Fruit fly (Drosophila melanogaster): ENCODE data around the gene RpL3.
A peak's percentile ranks its signal among the peaks of the same experiment; 100 is the strongest.

RpL3 gene

DNA sequence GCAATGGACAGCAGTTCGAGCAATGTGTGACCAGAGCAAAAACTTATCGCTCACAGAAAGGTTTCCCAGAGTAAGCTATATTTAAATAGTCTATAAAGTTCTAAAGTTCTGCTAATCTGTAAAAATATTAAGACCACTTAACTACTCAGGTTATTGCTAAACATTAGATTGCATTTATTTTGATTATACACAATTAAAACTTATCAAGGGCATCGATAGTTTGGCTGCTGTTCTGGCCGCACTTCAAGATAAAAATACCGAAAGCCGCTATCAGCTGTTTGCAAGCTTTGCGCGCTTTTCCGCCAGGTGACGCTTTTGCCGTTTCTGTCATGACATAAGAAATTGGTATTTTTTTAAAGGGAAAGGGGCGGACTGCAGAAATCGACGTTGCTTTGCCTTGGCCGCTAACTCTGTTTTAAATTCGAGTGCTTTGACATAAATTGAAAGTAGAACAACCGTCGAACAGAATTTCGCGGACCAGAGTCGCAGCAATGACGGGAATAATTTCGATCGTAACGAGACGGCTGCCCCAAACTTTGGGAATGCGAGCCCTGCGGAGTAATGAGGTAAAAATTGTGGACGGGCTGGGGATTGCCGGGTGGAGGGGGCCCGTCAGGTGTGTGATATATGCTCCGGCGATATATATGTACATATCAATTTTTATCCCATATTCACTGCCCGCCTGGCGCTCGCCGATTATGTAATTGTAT, 22.4 kb downstream of the RpL3 start, which contains the start of the genes CG17734 and CG5214:
CG17734 (minus strand) TSS at position 49 of the 710 bp plus-strand sequence.
CG5214 (plus strand) TSS at position 352 of the 710 bp plus-strand sequence.
- TF ChIP-seq CG10431 (GFP tag; optimal IDR thresholded peaks at IDR 0.05): no peak
- TF ChIP-seq maf-S (GFP tag; optimal IDR thresholded peaks at IDR 0.05): no peak
- no peak for TF ChIP-seq CG15479 (GFP tag; optimal IDR thresholded peaks at IDR 0.05)
- TF ChIP-seq CG43689 (GFP tag; IDR thresholded peaks at IDR 0.05): no peak
- TF ChIP-seq kay (GFP tag; optimal IDR thresholded peaks at IDR 0.05): peak; percentile 21
- TF ChIP-seq CG17359 (tag; optimal IDR thresholded peaks at IDR 0.05): no peak
- TF ChIP-seq gfzf (GFP tag; optimal IDR thresholded peaks at IDR 0.05): peak; percentile 84
- no peak for TF ChIP-seq zfh1 (GFP tag; IDR thresholded peaks at IDR 0.05)
- TF ChIP-seq da (GFP tag; optimal IDR thresholded peaks at IDR 0.05): no peak
- TF ChIP-seq CG34224 (GFP tag; IDR thresholded peaks at IDR 0.05; ENCODE audit: partially characterized antibody): peak; percentile 69
- no peak for TF ChIP-seq sc (optimal IDR thresholded peaks at IDR 0.05)
- TF ChIP-seq sc (GFP tag; optimal IDR thresholded peaks at IDR 0.05): no peak
- TF ChIP-seq chinmo (GFP tag; IDR thresholded peaks at IDR 0.05; ENCODE audit: partially characterized antibody): 0 out of 4 replicates have a peak, but pooled peaks have one; percentile 27
- TF ChIP-seq HHEX (GFP tag; optimal IDR thresholded peaks at IDR 0.05): no peak
- no peak for TF ChIP-seq CG4328 (GFP tag; optimal IDR thresholded peaks at IDR 0.05)
- TF ChIP-seq HLHmδ (GFP tag; optimal IDR thresholded peaks at IDR 0.05): no peak
- TF ChIP-seq GATAe (GFP tag; conservative IDR thresholded peaks at IDR 0.05): peak; percentile 35; the same call in 1 of the 2 replicates
- no peak for TF ChIP-seq CG4820 (GFP tag; optimal IDR thresholded peaks at IDR 0.05)
- TF ChIP-seq zfh2 (GFP tag; optimal IDR thresholded peaks at IDR 0.05): no peak
- peak; percentile 77 for TF ChIP-seq unc-4 (GFP tag; IDR thresholded peaks at IDR 0.05; ENCODE audit: partially characterized antibody)
- no peak for TF ChIP-seq CG6254 (GFP tag; optimal IDR thresholded peaks at IDR 0.05)
- TF ChIP-seq slbo (GFP tag; IDR thresholded peaks at IDR 0.05): no peak
- no peak for TF ChIP-seq usp (GFP tag; optimal IDR thresholded peaks at IDR 0.05)
- no peak for TF ChIP-seq Tbp (GFP tag; optimal IDR thresholded peaks at IDR 0.05)
- TF ChIP-seq wek (GFP tag; optimal IDR thresholded peaks at IDR 0.05): no peak
- no peak for TF ChIP-seq run (tag; optimal IDR thresholded peaks at IDR 0.05)
- no peak for TF ChIP-seq Fer2 (tag; optimal IDR thresholded peaks at IDR 0.05)
- TF ChIP-seq HLH3B (GFP tag; IDR thresholded peaks at IDR 0.05): no peak
- TF ChIP-seq odd (GFP tag; optimal IDR thresholded peaks at IDR 0.05): no peak
- TF ChIP-seq Chrac-16 (GFP tag; optimal IDR thresholded peaks at IDR 0.05): no peak
- TF ChIP-seq trem (tag; optimal IDR thresholded peaks at IDR 0.05): no peak
- no peak for TF ChIP-seq B-H2 (GFP tag; optimal IDR thresholded peaks at IDR 0.05)
- TF ChIP-seq h (optimal IDR thresholded peaks at IDR 0.05): no peak
- peak; percentile 27 for TF ChIP-seq CG4424 (GFP tag; optimal IDR thresholded peaks at IDR 0.05)
- TF ChIP-seq croc (GFP tag; conservative IDR thresholded peaks at IDR 0.05): no peak
- TF ChIP-seq hkb (optimal IDR thresholded peaks at IDR 0.05): peak; percentile 78
- TF ChIP-seq hkb (GFP tag; IDR thresholded peaks at IDR 0.05): no peak
- TF ChIP-seq sd (tag; optimal IDR thresholded peaks at IDR 0.05): no peak
- no peak for TF ChIP-seq CG11723 (GFP tag; optimal IDR thresholded peaks at IDR 0.05)
- TF ChIP-seq Ada2b (GFP tag; IDR thresholded peaks at IDR 0.05): no peak
- no peak for TF ChIP-seq dysf (GFP tag; IDR thresholded peaks at IDR 0.05)
- TF ChIP-seq CG7372 (GFP tag; IDR thresholded peaks at IDR 0.05): no peak; the same call in 1 of the 2 replicates
- no peak for TF ChIP-seq Jarid2 (GFP tag; optimal IDR thresholded peaks at IDR 0.05)
- TF ChIP-seq CG7271 (tag; optimal IDR thresholded peaks at IDR 0.05): no peak
- TF ChIP-seq CG30403 (GFP tag; optimal IDR thresholded peaks at IDR 0.05): peak; percentile 50
- TF ChIP-seq ken (GFP tag; IDR thresholded peaks at IDR 0.05): no peak
- TF ChIP-seq tna (GFP tag; IDR thresholded peaks at IDR 0.05; ENCODE audit: partially characterized antibody): no peak
- no peak for TF ChIP-seq CG8359 (GFP tag; optimal IDR thresholded peaks at IDR 0.05; ENCODE audit: borderline replicate concordance)
- TF ChIP-seq sob (GFP tag; IDR thresholded peaks at IDR 0.05): no peak
- no peak for TF ChIP-seq salm (tag; optimal IDR thresholded peaks at IDR 0.05)
- TF ChIP-seq D19A (tag; optimal IDR thresholded peaks at IDR 0.05): no peak
